Worm (Caenorhabditis elegans) whole organism, L4/young adult: ENCODE measurements around the gene irld-67.

Experiments
- W03F9.2 ChIP-seq: fragments of 150-350 bp; optimal IDR thresholded peaks from 2 replicates; lab custom pipeline; 2014; ENCODE audit warnings: missing biosample characterization, missing genetic modification characterization
- dao-5 ChIP-seq: sonication (generic microtip); optimal IDR thresholded peaks from 2 replicates; lab custom pipeline; 2016; ENCODE audit warnings: missing genotype, missing genetic modification characterization, moderate library complexity, missing compliant biosample characterization
- him-1 ChIP-seq: sonication (generic microtip); optimal IDR thresholded peaks from 2 replicates; lab custom pipeline; 2016; ENCODE audit warnings: missing genotype, missing genetic modification reagents, missing genetic modification characterization, missing compliant biosample characterization

irld-67 gene

ce11 chrII:2921860-2922259 lies 12.4 kb downstream of the irld-67 start:
- no peak for TF ChIP-seq W03F9.2 (tag; lab: Kevin White, UChicago)
- no peak for TF ChIP-seq dao-5 (tag; lab: Kevin White, UChicago)
- TF ChIP-seq him-1 = no peak

ce11 chrII:2920817-2921458 lies 13.3 kb downstream of the irld-67 start:
- TF ChIP-seq W03F9.2 (tag; lab: Kevin White, UChicago) (peak; percentile 4), him-1 (no peak)

ce11 chrII:2920234-2920633 lies 14.0 kb downstream of the irld-67 start:
- TF ChIP-seq W03F9.2 (tag; lab: Kevin White, UChicago) (no peak), him-1 (no peak), dao-5 (tag; lab: Kevin White, UChicago) (no peak)

ce11 chrII:2919074-2919857 lies 15.0 kb downstream of the irld-67 start, which contains the start of the genes ncap-1 and Y110A2AR.1:
ncap-1 (minus strand) TSS chrII:2919314.
Y110A2AR.1 (plus strand) TSS chrII:2919710.
- TF ChIP-seq W03F9.2 (tag; lab: Kevin White, UChicago) = peak; percentile 36
- no peak for TF ChIP-seq him-1

- TF ChIP-seq dao-5 (tag; lab: Kevin White, UChicago) (no peak), him-1 (no peak)
These were observed 20.7 kb downstream of the irld-67 start, which contains the start of gene ubc-15 for ce11 chrII:2913505-2913904. ubc-15 (minus strand) TSS chrII:2913605.

ce11 chrII:2903748-2904147 lies 30.5 kb downstream of the irld-67 start:
- TF ChIP-seq him-1 (no peak), W03F9.2 (tag; lab: Kevin White, UChicago) (no peak), dao-5 (tag; lab: Kevin White, UChicago) (no peak)

- TF ChIP-seq dao-5 (tag; lab: Kevin White, UChicago) (no peak), him-1 (no peak), W03F9.2 (tag; lab: Kevin White, UChicago) (no peak)
These were observed 33.1 kb downstream of the irld-67 start for ce11 chrII:2901158-2901557.

ce11 chrII:2900248-2900647 lies 34.0 kb downstream of the irld-67 start, which contains the start of gene ubc-26:
ubc-26 (minus strand) TSS chrII:2900348.
- TF ChIP-seq him-1 (no peak), dao-5 (tag; lab: Kevin White, UChicago) (no peak), W03F9.2 (tag; lab: Kevin White, UChicago) (no peak)

- TF ChIP-seq W03F9.2 (tag; lab: Kevin White, UChicago) = no peak
- no peak for TF ChIP-seq dao-5 (tag; lab: Kevin White, UChicago)
- TF ChIP-seq him-1 = no peak
These were observed 40.0 kb downstream of the irld-67 start, which contains the start of gene sqv-2 for ce11 chrII:2894295-2894694. sqv-2 (minus strand) TSS chrII:2894395.

ce11 chrII:2888957-2889630 lies 45.2 kb downstream of the irld-67 start, which contains the start of gene pinn-1:
pinn-1 (minus strand) TSS chrII:2889007.
- no peak for TF ChIP-seq dao-5 (tag; lab: Kevin White, UChicago)
- peak; percentile 55 for TF ChIP-seq him-1
- peak; percentile 71 for TF ChIP-seq W03F9.2 (tag; lab: Kevin White, UChicago)

- no peak for TF ChIP-seq W03F9.2 (tag; lab: Kevin White, UChicago)
- no peak for TF ChIP-seq him-1
- no peak for TF ChIP-seq dao-5 (tag; lab: Kevin White, UChicago)
These were observed 48.5 kb downstream of the irld-67 start for ce11 chrII:2885518-2886449.

- TF ChIP-seq dao-5 (tag; lab: Kevin White, UChicago) (no peak), W03F9.2 (tag; lab: Kevin White, UChicago) (no peak), him-1 (no peak)
These were observed 49.4 kb downstream of the irld-67 start, which contains the start of gene pigw-1 for ce11 chrII:2884810-2885209. pigw-1 (minus strand) TSS chrII:2884910.
